Fruit fly (Drosophila melanogaster) whole organism, prepupa: ENCODE measurements around the gene Grip71.

Experiments used
- CG10669 ChIP-seq: fragments of 200-800 bp; sonication (Bioruptor generic); optimal IDR thresholded peaks from 3 replicates; lab custom pipeline; 2018; ENCODE audit warnings: missing biosample characterization, mild to moderate bottlenecking, missing genetic modification characterization, moderate library complexity
- CG6163 ChIP-seq: fragments of 200-800 bp; sonication (Bioruptor generic); IDR thresholded peaks from 3 replicates; pipeline ENCODE4 v1.3.6; 2022; ENCODE audit warnings: missing biosample characterization, missing genetic modification characterization
- CG6276 ChIP-seq: fragments of 200-800 bp; sonication (Bioruptor generic); optimal IDR thresholded peaks from 2 replicates; lab custom pipeline; 2017; ENCODE audit warnings: missing biosample characterization, mild to moderate bottlenecking, missing genetic modification characterization
- CG9139 ChIP-seq: fragments of 200-800 bp; sonication (Bioruptor generic); optimal IDR thresholded peaks from 3 replicates; lab custom pipeline; 2017; ENCODE audit warnings: missing biosample characterization, mild to moderate bottlenecking, missing genetic modification characterization
- Sox102F ChIP-seq: fragments of 200-800 bp; sonication (Bioruptor generic); optimal IDR thresholded peaks from 2 replicates; lab custom pipeline; 2016; ENCODE audit warnings: missing biosample characterization, mild to moderate bottlenecking, missing genetic modification characterization
- achi ChIP-seq: fragments of 200-800 bp; sonication (Bioruptor generic); optimal IDR thresholded peaks from 3 replicates; lab custom pipeline; 2016; ENCODE audit warnings: missing biosample characterization, missing genetic modification characterization
- acj6 ChIP-seq: fragments of 200-800 bp; sonication (Bioruptor generic); optimal IDR thresholded peaks from 3 replicates; lab custom pipeline; 2016; ENCODE audit warnings: missing biosample characterization, missing genetic modification characterization
- dac ChIP-seq: fragments of 200-800 bp; sonication (Bioruptor generic); optimal IDR thresholded peaks from 2 replicates; lab custom pipeline; 2017; ENCODE audit warnings: missing biosample characterization, mild to moderate bottlenecking, missing genetic modification characterization
- fd85E ChIP-seq: fragments of 200-800 bp; sonication (Bioruptor generic); optimal IDR thresholded peaks from 3 replicates; lab custom pipeline; 2016; ENCODE audit warnings: missing biosample characterization, missing genetic modification characterization
- lz ChIP-seq: fragments of 200-800 bp; sonication (Bioruptor generic); optimal IDR thresholded peaks from 3 replicates; lab custom pipeline; 2016; ENCODE audit warnings: missing biosample characterization, missing genetic modification characterization
- vri ChIP-seq: fragments of 200-800 bp; sonication (Bioruptor generic); optimal IDR thresholded peaks from 3 replicates; lab custom pipeline; 2016; ENCODE audit warnings: missing biosample characterization, mild to moderate bottlenecking, missing genetic modification characterization

DNA sequence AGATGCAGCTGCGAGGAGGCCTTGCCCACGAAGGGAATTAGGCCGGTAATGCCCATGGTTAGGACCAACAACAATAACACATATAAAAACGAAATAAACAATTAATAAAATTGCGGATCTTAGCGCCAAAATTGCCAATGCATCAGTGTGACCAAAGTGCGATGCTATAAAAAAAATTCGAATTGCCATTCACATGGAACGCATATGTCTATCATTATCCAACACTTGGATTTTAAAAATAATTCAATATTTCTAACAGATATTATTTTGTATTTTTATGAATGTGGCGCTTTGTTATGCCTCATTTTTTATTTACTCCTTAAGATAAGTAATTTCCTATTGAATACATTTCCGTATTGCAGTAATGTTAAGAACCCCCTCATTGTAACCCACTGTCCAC lies 26.7 kb upstream of the Grip71 start, which contains the start of gene tos:
- TF ChIP-seq achi (GFP tag; lab: Kevin White, UChicago) (no peak), lz (GFP tag; lab: Kevin White, UChicago) (no peak), CG10669 (GFP tag; lab: Kevin White, UChicago) (no peak), acj6 (GFP tag; lab: Kevin White, UChicago) (no peak), CG6276 (no peak), CG6163 (GFP tag; lab: Robert Waterston, UW) (no peak), CG9139 (GFP tag; lab: Kevin White, UChicago) (no peak), Sox102F (GFP tag; lab: Kevin White, UChicago) (no peak), dac (GFP tag; lab: Kevin White, UChicago) (no peak), fd85E (GFP tag; lab: Kevin White, UChicago) (no peak), vri (GFP tag; lab: Kevin White, UChicago) (no peak)
